Worm (Caenorhabditis elegans): Measurements from ENCODE around the gene lir-3.

lir-3 gene

DNA sequence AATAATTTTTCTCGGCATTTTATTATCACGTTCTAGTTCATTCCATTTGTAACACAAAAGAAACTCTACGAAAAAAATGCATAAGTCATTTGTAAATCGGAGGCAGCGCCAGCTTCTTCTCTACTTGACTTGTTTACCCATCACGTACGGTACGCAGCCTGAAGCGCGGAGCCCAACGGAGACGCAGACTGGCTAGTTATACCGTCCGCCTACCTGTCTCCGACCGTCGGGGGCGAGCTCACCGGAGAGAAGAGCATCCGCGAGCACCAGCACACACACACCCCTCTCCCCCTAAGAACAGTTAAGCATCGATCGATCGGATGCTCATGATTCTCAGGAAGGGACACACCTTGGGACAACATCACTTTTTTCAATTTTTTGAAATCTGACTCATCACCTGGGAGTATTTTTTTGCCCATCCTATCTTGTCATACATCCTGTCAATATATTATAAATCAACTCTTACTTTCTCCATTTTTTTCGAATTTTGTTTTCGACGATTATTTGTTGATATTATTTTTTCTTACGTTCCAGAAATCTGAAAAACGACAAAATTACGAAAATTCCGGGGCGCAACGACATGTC lies 37.3 kb upstream of the lir-3 start, which contains the start of gene plpr-1:
Gene plpr-1 (plus strand): TSS at position 535 of the 585 bp plus-strand sequence.
- TF ChIP-seq pha-4 (tag; optimal IDR thresholded peaks at IDR 0.05) (peak; percentile 67), unc-120 (tag; optimal IDR thresholded peaks at IDR 0.05; ENCODE audit: poor library complexity, severe bottlenecking) (no peak)

DNA sequence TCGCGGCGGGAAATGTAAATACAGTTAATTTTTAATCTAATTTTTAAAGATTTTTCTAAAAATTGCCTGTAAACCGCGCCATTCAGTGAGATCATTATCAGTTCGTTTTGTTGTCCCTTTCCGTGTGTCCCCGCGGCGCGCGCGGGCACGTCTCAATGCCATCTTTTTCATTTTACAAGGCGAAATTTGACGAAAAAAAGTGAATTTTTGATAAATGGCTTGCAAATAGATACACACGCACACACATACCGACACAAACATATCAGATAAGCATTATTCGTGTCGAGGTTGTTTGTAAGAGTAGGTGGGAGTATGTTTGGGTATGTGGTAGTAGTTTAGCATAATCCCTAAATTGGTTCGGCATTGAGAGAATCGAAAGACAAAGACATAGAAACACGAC lies 21.2 kb upstream of the lir-3 start:
- TF ChIP-seq pha-4 (tag; optimal IDR thresholded peaks at IDR 0.05) (no peak), nhr-12 (tag; optimal IDR thresholded peaks at IDR 0.05) (no peak), nhr-237 (tag; optimal IDR thresholded peaks at IDR 0.05) (no peak)

DNA sequence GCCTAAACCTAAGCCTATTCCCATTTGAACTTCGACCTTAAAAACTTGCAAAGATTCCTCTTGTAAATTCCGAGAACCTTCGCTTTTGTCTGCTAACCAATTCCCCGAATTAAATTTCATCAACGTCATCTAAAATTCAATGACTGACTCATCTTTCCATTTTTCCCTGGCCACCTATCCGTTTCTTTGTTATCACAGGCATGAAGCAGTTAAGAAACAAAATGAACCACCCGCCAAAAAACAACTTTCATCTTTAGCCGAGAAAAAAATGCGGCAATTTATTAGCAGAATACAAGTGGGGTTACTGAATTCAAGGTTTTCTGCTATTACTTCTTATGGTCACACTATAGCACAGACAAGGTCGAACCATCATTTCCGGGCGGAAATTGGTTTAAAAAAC lies 20.1 kb upstream of the lir-3 start:
- TF ChIP-seq flh-1 (GFP tag; optimal IDR thresholded peaks at IDR 0.05) (no peak), mep-1 (tag; optimal IDR thresholded peaks at IDR 0.05) (no peak), unc-39 (tag; optimal IDR thresholded peaks at IDR 0.05) (no peak), pha-4 (tag; optimal IDR thresholded peaks at IDR 0.05) (no peak), drap-1 (GFP tag; optimal IDR thresholded peaks at IDR 0.05) (no peak), sptf-1 (tag; optimal IDR thresholded peaks at IDR 0.05) (no peak), lin-32 (GFP tag; optimal IDR thresholded peaks at IDR 0.05) (no peak), nhr-76 (tag; optimal IDR thresholded peaks at IDR 0.05) (no peak), blmp-1 (tag; optimal IDR thresholded peaks at IDR 0.05) (no peak), sem-2 (GFP tag; optimal IDR thresholded peaks at IDR 0.05) (no peak)

DNA sequence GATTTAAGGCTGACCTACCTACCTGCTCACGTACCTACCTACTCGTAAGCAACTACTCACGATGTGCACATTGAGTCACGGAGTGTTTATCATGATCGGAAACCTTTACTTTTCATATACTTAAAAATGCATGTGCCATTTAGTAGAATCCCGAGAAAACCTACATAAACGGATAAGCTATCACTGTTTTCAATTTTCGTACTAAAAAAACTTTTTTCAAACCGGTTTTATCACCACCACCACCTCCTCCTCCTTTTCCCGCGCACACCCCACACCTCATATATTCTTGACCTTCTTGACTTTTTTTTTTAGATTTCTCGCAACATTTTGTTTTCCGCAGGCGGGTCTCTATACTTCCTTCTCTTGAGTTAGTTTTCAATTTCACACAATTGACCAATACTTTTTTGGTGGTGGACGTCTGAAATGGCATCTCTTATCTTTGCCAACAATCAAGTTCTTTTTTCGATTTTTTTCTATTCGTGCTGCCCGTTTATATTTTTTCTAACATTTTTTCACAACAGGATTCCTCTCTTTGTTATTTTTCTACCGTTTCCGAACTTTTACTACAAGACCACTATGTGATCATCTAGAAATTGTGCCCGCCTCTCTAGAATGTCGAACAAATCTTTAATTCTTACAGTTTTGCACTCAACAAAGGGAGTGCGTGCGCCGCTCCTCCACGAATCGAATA lies 18.1 kb upstream of the lir-3 start, which contains the start of gene srap-1:
Gene srap-1 (plus strand): TSS at position 641 of the 691 bp plus-strand sequence.
- TF ChIP-seq sem-2 (GFP tag; optimal IDR thresholded peaks at IDR 0.05) (no peak), drap-1 (GFP tag; optimal IDR thresholded peaks at IDR 0.05) (no peak), unc-120 (tag; optimal IDR thresholded peaks at IDR 0.05; ENCODE audit: poor library complexity, severe bottlenecking) (no peak), elt-3 (tag; optimal IDR thresholded peaks at IDR 0.05) (no peak), flh-1 (GFP tag; optimal IDR thresholded peaks at IDR 0.05) (no peak), tbx-8 (GFP tag; optimal IDR thresholded peaks at IDR 0.05) (no peak), snpc-4 (tag; optimal IDR thresholded peaks at IDR 0.05) (no peak), mep-1 (tag; optimal IDR thresholded peaks at IDR 0.05) (no peak), nhr-2 (tag; optimal IDR thresholded peaks at IDR 0.05) (no peak), M03D4.4 (tag; optimal IDR thresholded peaks at IDR 0.05) (no peak), zip-8 (tag; optimal IDR thresholded peaks at IDR 0.05) (no peak), ceh-83 (GFP tag; optimal IDR thresholded peaks at IDR 0.05) (no peak), nhr-28 (tag; optimal IDR thresholded peaks at IDR 0.05) (no peak), ztf-11 (tag; optimal IDR thresholded peaks at IDR 0.05) (no peak), lin-13 (tag; optimal IDR thresholded peaks at IDR 0.05) (no peak), elt-1 (tag; optimal IDR thresholded peaks at IDR 0.05; ENCODE audit: borderline replicate concordance, insufficient read depth) (no peak)

DNA sequence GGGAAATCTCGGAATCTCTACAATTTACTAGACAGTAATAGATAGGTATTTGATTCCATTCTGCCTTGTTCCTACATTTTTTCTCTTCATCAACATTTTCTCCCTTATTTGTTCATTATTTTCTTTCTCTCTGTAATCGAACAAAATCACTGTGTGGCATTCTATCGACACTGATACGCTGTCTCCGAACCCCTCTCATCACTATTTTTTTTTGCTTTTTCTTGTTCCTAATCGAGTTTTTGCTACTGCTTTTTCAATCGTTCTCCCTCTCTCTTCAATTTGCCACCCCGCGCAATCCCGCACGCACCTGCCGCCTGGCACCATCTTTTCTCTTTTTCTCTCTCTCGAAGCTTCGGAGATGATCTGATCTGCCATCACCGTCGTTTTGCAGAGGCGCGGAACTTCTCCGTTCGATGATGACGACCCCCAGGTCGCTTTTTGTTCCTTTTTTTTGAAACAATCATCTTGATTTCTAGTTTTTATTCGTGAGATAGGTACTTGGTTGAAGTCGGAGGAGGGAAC lies 15.7 kb upstream of the lir-3 start:
- no peak for TF ChIP-seq nhr-12 (tag; optimal IDR thresholded peaks at IDR 0.05)
- TF ChIP-seq bed-3 (GFP tag; optimal IDR thresholded peaks at IDR 0.05): no peak
- no peak for TF ChIP-seq ceh-83 (GFP tag; optimal IDR thresholded peaks at IDR 0.05)
- no peak for TF ChIP-seq tbx-8 (GFP tag; optimal IDR thresholded peaks at IDR 0.05)
- TF ChIP-seq cnd-1 (tag; optimal IDR thresholded peaks at IDR 0.05): no peak
- no peak for TF ChIP-seq blmp-1 (tag; optimal IDR thresholded peaks at IDR 0.05)
- no peak for TF ChIP-seq hlh-1 (tag; optimal IDR thresholded peaks at IDR 0.05)
- no peak for TF ChIP-seq flh-1 (GFP tag; optimal IDR thresholded peaks at IDR 0.05)
- no peak for TF ChIP-seq nhr-237 (tag; optimal IDR thresholded peaks at IDR 0.05)
- TF ChIP-seq mep-1 (tag; optimal IDR thresholded peaks at IDR 0.05): no peak
- no peak for TF ChIP-seq nhr-76 (tag; optimal IDR thresholded peaks at IDR 0.05)
- no peak for TF ChIP-seq unc-39 (tag; optimal IDR thresholded peaks at IDR 0.05)
- TF ChIP-seq pha-4 (tag; optimal IDR thresholded peaks at IDR 0.05): no peak
- TF ChIP-seq lin-13 (tag; optimal IDR thresholded peaks at IDR 0.05): no peak
- TF ChIP-seq elt-3 (tag; optimal IDR thresholded peaks at IDR 0.05): no peak
- no peak for TF ChIP-seq sem-2 (GFP tag; optimal IDR thresholded peaks at IDR 0.05)
- no peak for TF ChIP-seq mab-5 (tag; optimal IDR thresholded peaks at IDR 0.05)
